Worm (Caenorhabditis elegans) whole organism, late embryonic: Measurements from ENCODE around the gene spsb-1.

Experiments
- C38D4.7 ChIP-seq: fragments of 200-800 bp; sonication (Bioruptor generic); optimal IDR thresholded peaks from 2 replicates; lab custom pipeline; 2018; ENCODE audit warnings: mild to moderate bottlenecking, missing genetic modification characterization, moderate library complexity, missing compliant biosample characterization
- K09A11.1 ChIP-seq: sonication (generic microtip); optimal IDR thresholded peaks from 2 replicates; lab custom pipeline; 2017; ENCODE audit warnings: antibody characterized with exemption, mild to moderate bottlenecking, missing genetic modification characterization, missing compliant biosample characterization; ENCODE audit not compliant: insufficient read depth
- T23F11.4 ChIP-seq: fragments of 200-800 bp; sonication (Bioruptor generic); optimal IDR thresholded peaks from 2 replicates; lab custom pipeline; 2018; ENCODE audit warnings: mild to moderate bottlenecking, missing genetic modification characterization, missing compliant biosample characterization
- Y22D7AL.16 ChIP-seq: sonication (generic microtip); optimal IDR thresholded peaks from 2 replicates; lab custom pipeline; 2016; ENCODE audit warnings: missing genetic modification characterization, missing compliant biosample characterization
- ahr-1 ChIP-seq: sonication (generic microtip); optimal IDR thresholded peaks from 2 replicates; lab custom pipeline; 2016; ENCODE audit warnings: missing genetic modification characterization, missing compliant biosample characterization
- ama-1 ChIP-seq: fragments of 150-350 bp; optimal IDR thresholded peaks from 2 replicates; lab custom pipeline; 2014
- ceh-18 ChIP-seq: sonication (generic microtip); optimal IDR thresholded peaks from 2 replicates; lab custom pipeline; 2016; ENCODE audit warnings: missing genetic modification characterization, missing compliant biosample characterization
- ceh-19 ChIP-seq: fragments of 200-800 bp; sonication (Bioruptor generic); optimal IDR thresholded peaks from 2 replicates; lab custom pipeline; 2018; ENCODE audit warnings: mild to moderate bottlenecking, missing genetic modification characterization, missing compliant biosample characterization
- ceh-22 ChIP-seq: sonication (generic microtip); optimal IDR thresholded peaks from 2 replicates; lab custom pipeline; 2017; ENCODE audit warnings: missing biosample characterization, missing genetic modification characterization
- ceh-24 ChIP-seq: sonication (generic microtip); optimal IDR thresholded peaks from 2 replicates; lab custom pipeline; 2016; ENCODE audit warnings: mild to moderate bottlenecking, missing genetic modification characterization, missing compliant biosample characterization
- ceh-31 ChIP-seq: sonication (generic microtip); optimal IDR thresholded peaks from 2 replicates; lab custom pipeline; 2016; ENCODE audit warnings: missing genetic modification characterization, missing compliant biosample characterization
- ceh-48 ChIP-seq: sonication (generic microtip); optimal IDR thresholded peaks from 2 replicates; lab custom pipeline; 2016; ENCODE audit warnings: missing genetic modification characterization, inconsistent platforms, missing compliant biosample characterization
- che-1 ChIP-seq: sonication (generic microtip); optimal IDR thresholded peaks from 2 replicates; lab custom pipeline; 2016; ENCODE audit warnings: mild to moderate bottlenecking, missing genetic modification characterization, missing compliant biosample characterization
- dmd-4 ChIP-seq: sonication (generic microtip); optimal IDR thresholded peaks from 2 replicates; lab custom pipeline; 2016; ENCODE audit warnings: borderline replicate concordance, missing genetic modification characterization, missing compliant biosample characterization
- dve-1 ChIP-seq: sonication (generic microtip); optimal IDR thresholded peaks from 2 replicates; lab custom pipeline; 2017; ENCODE audit warnings: antibody characterized with exemption, mild to moderate bottlenecking, missing genetic modification characterization, missing compliant biosample characterization
- elt-2 ChIP-seq: sonication (generic microtip); optimal IDR thresholded peaks from 2 replicates; lab custom pipeline; 2016; ENCODE audit warnings: missing genetic modification reagents, missing genetic modification characterization, missing compliant biosample characterization
- ets-4 ChIP-seq: sonication (generic microtip); optimal IDR thresholded peaks from 2 replicates; lab custom pipeline; 2016; ENCODE audit warnings: missing genetic modification characterization, missing compliant biosample characterization
- fax-1 ChIP-seq: sonication (generic microtip); optimal IDR thresholded peaks from 2 replicates; lab custom pipeline; 2016; ENCODE audit warnings: missing genotype, missing genetic modification characterization, missing compliant biosample characterization
- fkh-10 ChIP-seq: fragments of 150-350 bp; optimal IDR thresholded peaks from 2 replicates; lab custom pipeline; 2014; ENCODE audit warnings: missing biosample characterization, missing genetic modification reagents, missing genetic modification characterization
- hlh-13 ChIP-seq: fragments of 200-800 bp; sonication (Bioruptor generic); optimal IDR thresholded peaks from 2 replicates; lab custom pipeline; 2018; ENCODE audit warnings: mild to moderate bottlenecking, missing genetic modification characterization, missing compliant biosample characterization
- hlh-15 ChIP-seq: sonication (generic microtip); optimal IDR thresholded peaks from 2 replicates; lab custom pipeline; 2016; ENCODE audit warnings: missing genetic modification characterization, missing compliant biosample characterization
- hlh-6 ChIP-seq: sonication (generic microtip); optimal IDR thresholded peaks from 2 replicates; lab custom pipeline; 2016; ENCODE audit warnings: missing genotype, missing genetic modification characterization, missing compliant biosample characterization
- lim-6 ChIP-seq: sonication (generic microtip); optimal IDR thresholded peaks from 2 replicates; lab custom pipeline; 2016; ENCODE audit warnings: missing genetic modification characterization, missing compliant biosample characterization
- madf-2 ChIP-seq: sonication (generic microtip); optimal IDR thresholded peaks from 2 replicates; lab custom pipeline; 2017; ENCODE audit warnings: missing genetic modification characterization, missing compliant biosample characterization
- mec-3 ChIP-seq: sonication (generic microtip); optimal IDR thresholded peaks from 2 replicates; lab custom pipeline; 2016; ENCODE audit warnings: borderline replicate concordance, missing genetic modification characterization, missing compliant biosample characterization
- nfya-1 ChIP-seq: sonication (generic microtip); optimal IDR thresholded peaks from 2 replicates; lab custom pipeline; 2017; ENCODE audit warnings: missing genetic modification characterization, mild to moderate bottlenecking, missing compliant biosample characterization, antibody characterized with exemption, moderate library complexity
- nhr-11 ChIP-seq: fragments of 150-350 bp; optimal IDR thresholded peaks from 2 replicates; lab custom pipeline; 2014; ENCODE audit warnings: missing biosample characterization, missing genetic modification characterization
- pag-3 ChIP-seq: sonication (generic microtip); optimal IDR thresholded peaks from 2 replicates; lab custom pipeline; 2016; ENCODE audit warnings: missing compliant biosample characterization, missing genetic modification characterization, borderline replicate concordance
- pat-9 ChIP-seq: fragments of 200-800 bp; sonication (Bioruptor generic); optimal IDR thresholded peaks from 2 replicates; lab custom pipeline; 2018; ENCODE audit warnings: mild to moderate bottlenecking, missing genetic modification characterization, moderate library complexity, missing compliant biosample characterization
- pax-1 ChIP-seq: fragments of 150-350 bp; optimal IDR thresholded peaks from 2 replicates; lab custom pipeline; 2014; ENCODE audit warnings: missing biosample characterization, missing genetic modification characterization
- tbx-2 ChIP-seq: sonication (generic microtip); optimal IDR thresholded peaks from 2 replicates; lab custom pipeline; 2016; ENCODE audit warnings: missing genetic modification characterization, missing compliant biosample characterization
- tbx-7 ChIP-seq: sonication (generic microtip); optimal IDR thresholded peaks from 2 replicates; lab custom pipeline; 2016; ENCODE audit warnings: missing genotype, missing genetic modification characterization, missing compliant biosample characterization
- ttx-3 ChIP-seq: sonication (generic microtip); optimal IDR thresholded peaks from 2 replicates; lab custom pipeline; 2016; ENCODE audit warnings: missing genetic modification reagents, missing genetic modification characterization, missing compliant biosample characterization
- unc-42 ChIP-seq: sonication (generic microtip); optimal IDR thresholded peaks from 2 replicates; lab custom pipeline; 2016; ENCODE audit warnings: missing genotype, missing genetic modification characterization, missing compliant biosample characterization
- unc-55 ChIP-seq: sonication (generic microtip); optimal IDR thresholded peaks from 2 replicates; lab custom pipeline; 2017; ENCODE audit warnings: missing biosample characterization, missing genetic modification reagents, missing genetic modification characterization

spsb-1 gene

DNA sequence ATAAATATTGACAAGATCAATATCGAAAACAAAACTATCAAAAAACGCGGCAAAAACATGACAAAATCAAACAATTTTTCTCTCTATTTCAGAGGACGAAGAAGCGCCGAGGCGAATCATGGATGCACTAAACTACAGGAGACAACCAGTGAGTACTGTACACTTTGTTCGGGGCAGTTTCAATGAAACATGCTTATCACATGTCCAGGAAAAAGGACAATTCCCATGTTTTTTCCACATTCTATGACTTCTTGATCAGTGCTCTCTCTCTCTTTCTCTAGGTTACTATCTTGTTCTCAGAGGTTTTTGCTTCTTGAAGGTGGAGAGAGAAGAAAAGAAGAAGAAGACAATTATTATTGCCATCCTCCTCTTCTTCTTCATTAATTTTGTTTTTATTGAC is 967 bp downstream of the spsb-1 start:
- TF ChIP-seq tbx-2 (tag; lab: Kevin White, UChicago), result no peak
- TF ChIP-seq ceh-31, result no peak

DNA sequence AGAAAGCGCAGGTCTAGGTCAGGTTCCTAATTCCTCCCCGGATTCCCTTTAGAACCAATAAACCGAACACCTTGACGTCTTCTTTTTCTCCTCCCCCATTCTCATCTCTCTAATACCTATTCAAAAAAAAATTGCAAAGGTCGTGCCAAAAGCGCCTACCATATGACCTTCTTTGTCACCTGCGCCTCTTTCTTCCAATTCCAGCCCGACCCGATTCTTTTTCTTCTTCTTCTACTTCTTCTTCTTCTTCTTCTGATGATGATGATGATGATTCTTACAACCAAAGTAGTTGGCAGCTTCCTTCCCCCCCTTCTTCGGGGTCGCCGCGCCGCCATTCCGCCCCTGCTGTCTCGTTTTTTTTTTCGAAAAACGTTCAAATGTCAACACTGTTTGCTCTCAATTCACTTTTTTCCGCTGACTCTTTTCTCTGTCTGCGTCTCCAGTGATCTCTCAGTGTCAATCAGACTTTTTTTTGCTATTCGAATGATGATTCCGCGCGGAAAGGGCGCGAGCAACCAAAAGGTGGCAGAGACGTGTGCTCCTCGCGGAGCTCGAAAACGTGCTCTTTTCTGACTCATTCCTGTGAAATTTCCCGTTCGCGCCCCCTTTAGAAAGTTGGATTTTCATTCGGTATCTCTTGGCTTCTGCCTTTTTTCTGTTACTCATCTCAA is 7.0 kb downstream of the spsb-1 start:
- TF ChIP-seq mec-3 (tag; lab: Kevin White, UChicago) (no peak), fkh-10 (no peak), pax-1 (tag; lab: Kevin White, UChicago) (no peak), nhr-11 (tag; lab: Kevin White, UChicago) (no peak), Y22D7AL.16 (no peak), fax-1 (tag; lab: Kevin White, UChicago) (no peak), tbx-7 (tag; lab: Kevin White, UChicago) (no peak), C38D4.7 (GFP tag; lab: Kevin White, UChicago) (no peak), hlh-13 (GFP tag; lab: Kevin White, UChicago) (no peak), ceh-48 (tag; lab: Kevin White, UChicago) (no peak), unc-42 (tag; lab: Kevin White, UChicago) (no peak), hlh-6 (tag; lab: Kevin White, UChicago) (no peak), unc-55 (GFP tag; lab: Kevin White, UChicago) (no peak), ttx-3 (tag; lab: Kevin White, UChicago) (no peak), hlh-15 (no peak), ahr-1 (tag; lab: Kevin White, UChicago) (no peak), che-1 (tag; lab: Kevin White, UChicago) (no peak), nfya-1 (tag; lab: Kevin White, UChicago) (no peak), lim-6 (tag; lab: Kevin White, UChicago) (no peak), madf-2 (no peak)

DNA sequence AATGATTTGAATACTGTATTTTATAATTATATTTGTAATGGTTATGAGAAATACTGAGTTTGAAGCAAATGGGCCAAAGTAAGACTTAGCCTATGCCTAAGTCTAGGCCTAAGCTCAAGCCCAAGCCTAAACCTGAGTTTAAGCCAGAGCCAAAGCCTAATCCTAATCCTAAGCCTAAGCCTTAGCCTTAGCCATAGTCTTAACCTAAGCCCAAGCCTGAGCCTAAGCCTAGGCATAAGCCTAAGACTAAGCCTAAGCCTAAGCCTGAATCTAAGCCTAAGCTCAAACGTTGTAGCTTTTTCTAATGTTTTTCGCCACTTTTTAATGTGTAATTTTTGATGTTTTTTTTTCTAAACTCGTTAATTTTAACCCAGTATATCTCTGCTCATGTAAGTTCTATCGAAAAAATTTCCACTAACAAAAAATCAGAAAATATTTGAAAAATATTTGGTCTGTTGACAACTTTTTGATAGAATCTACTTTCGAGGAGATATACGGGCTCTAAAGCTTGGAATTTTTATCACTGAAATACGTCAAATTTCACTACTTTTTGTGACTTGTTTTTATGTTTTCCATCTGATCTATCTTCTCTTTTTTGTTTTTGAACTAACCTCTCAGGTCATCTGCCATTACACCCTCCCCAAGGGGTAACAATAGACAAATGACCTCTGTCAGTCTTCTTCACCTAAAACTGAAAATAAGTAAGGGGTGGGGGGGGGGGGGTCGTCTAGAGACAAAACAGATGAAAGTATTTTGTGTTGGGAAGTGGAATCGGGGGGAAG is 7.7 kb downstream of the spsb-1 start:
- TF ChIP-seq pag-3 (no peak), ets-4 (tag; lab: Kevin White, UChicago) (no peak), dve-1 (peak; percentile 65)

DNA sequence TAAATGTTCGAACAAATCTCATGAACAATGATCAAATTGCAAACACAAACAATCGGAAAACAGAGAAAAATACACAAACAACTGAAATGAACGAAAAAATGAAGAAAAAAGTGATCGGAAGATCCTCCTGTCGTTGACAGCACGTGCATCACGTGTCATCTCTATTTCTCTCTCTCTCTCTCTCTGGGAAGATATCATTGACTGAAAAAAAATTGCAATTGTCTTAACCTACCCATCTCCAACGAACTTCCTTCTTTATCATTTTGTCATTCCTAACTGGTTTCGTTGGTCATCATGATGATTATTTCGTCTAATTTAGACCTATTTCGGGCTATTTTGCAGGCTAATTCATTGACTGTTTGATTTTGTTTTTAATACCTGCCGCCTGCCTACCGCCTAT is 8.8 kb downstream of the spsb-1 start:
- TF ChIP-seq pat-9 (tag; lab: Kevin White, UChicago), result no peak
- no peak for TF ChIP-seq ceh-18 (tag; lab: Kevin White, UChicago)
- no peak for TF ChIP-seq ceh-22 (tag; lab: Kevin White, UChicago)
- no peak for TF ChIP-seq fkh-10
- TF ChIP-seq ceh-19 (GFP tag; lab: Kevin White, UChicago), result no peak
- TF ChIP-seq, all 69 proteins: peak for 0

DNA sequence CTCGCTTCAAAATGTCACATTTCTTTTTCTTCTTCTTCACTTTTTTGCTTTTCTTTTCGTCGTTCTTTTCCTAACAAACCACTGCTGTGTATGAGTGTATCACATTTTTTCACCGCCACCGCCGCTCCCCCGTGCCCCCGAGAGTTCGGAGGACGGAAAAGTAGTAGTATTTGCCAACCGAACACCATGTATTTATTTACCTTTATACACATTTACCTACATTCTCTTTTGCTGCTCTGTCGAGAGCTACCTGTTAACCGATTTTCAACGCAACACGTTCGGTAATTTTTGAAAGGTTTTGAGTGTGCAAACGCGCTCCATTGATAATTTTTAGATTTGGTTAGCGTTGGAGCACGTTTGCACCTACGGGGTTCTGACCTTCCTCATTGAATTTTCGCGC is 9.7 kb downstream of the spsb-1 start:
- TF ChIP-seq ceh-31, result no peak
- no peak for TF ChIP-seq T23F11.4 (GFP tag; lab: Kevin White, UChicago)
- no peak for TF ChIP-seq ceh-18 (tag; lab: Kevin White, UChicago)
- TF ChIP-seq ama-1, result no peak

DNA sequence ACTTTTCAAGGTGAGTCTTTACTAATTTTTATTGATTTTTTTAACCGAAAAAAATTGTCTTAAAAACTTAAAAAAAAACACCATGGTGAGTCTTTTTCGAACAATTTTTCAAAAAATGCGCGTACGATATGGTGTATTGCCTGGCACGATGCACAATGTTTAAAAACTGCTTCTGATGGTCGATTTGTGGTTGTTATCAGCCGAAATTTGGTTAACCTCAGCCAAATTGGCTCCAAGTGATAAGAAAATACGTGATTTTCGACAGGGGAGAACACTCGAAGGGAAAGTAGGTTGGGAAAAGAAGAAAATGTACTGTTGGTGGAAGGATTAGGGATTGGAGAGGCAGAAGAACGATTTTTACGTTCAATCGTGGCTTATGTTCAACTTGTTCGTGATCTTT is 11.0 kb downstream of the spsb-1 start:
- TF ChIP-seq ceh-18 (tag; lab: Kevin White, UChicago) (no peak), pat-9 (tag; lab: Kevin White, UChicago) (no peak), K09A11.1 (tag; lab: Kevin White, UChicago) (no peak), dmd-4 (tag; lab: Kevin White, UChicago) (no peak), elt-2 (tag; lab: Kevin White, UChicago) (peak; percentile 67), ceh-24 (tag; lab: Kevin White, UChicago) (no peak)
